Fruit fly (Drosophila melanogaster): Measurements from ENCODE around the gene trh.

Gene trh

DNA sequence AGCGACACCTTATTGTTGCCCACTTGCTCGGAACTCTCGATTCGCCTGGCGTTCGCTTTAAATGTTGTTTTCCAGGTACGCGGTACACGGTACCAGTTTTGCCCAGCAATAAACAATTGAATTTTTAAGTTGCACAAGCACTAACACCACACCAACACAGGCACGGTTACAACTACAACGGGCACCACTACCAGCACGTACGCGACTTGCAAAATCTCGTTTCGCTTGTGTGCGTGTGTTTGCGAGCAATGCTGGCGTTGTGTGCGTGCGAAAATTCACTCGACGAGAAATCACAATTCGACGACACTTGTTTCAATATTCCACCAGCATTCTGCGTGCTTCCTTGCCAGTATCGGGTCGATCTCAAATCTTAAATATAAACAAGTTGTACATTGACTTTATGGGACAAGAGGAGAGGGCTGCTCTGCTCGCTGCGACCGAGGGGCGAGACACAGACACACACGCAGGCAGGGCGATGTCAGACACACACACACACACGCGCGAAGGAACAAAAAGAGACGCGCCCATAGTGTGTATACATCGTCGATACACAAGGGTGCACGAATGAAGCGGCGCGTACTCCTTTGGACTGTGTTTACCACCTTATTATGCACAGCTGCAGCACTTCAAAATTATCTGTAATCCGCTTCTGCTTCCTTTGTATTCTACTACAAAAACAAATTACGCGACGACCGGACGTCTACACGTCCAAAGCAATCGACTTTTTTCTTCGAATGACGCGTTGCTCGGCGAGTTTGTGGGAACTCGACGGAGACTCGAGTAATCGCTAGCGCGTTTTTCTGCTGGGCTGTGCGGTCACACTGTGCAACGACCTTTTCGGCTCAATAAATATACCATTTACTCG is 73.1 kb downstream of the trh start, which contains the start of gene fwd (continued):
- TF ChIP-seq CG31441 (GFP tag; IDR thresholded peaks at IDR 0.05) (peak; percentile 32; the same call in 1 of the 2 replicates), MBD-R2 (GFP tag; IDR thresholded peaks at IDR 0.05) (peak; percentile 45), Spps (tag; optimal IDR thresholded peaks at IDR 0.05) (peak; percentile 3), trem (tag; optimal IDR thresholded peaks at IDR 0.05) (peak; percentile 81), org-1 (GFP tag; optimal IDR thresholded peaks at IDR 0.05) (no peak), CrebB (tag; optimal IDR thresholded peaks at IDR 0.05) (peak; percentile 24), CG17186 (GFP tag; optimal IDR thresholded peaks at IDR 0.05) (peak; percentile 76), pzg (GFP tag; optimal IDR thresholded peaks at IDR 0.05) (peak; percentile 96), CG32767 (GFP tag; IDR thresholded peaks at IDR 0.05) (peak; percentile 87), pum (GFP tag; optimal IDR thresholded peaks at IDR 0.05) (no peak), Opbp (GFP tag; IDR thresholded peaks at IDR 0.05; ENCODE audit: partially characterized antibody) (peak; percentile 56; the same call in 2 of the 3 replicates), CG18262 (tag; optimal IDR thresholded peaks at IDR 0.05) (peak; percentile 35), bigmax (GFP tag; optimal IDR thresholded peaks at IDR 0.05) (peak; percentile 52), CG16813 (GFP tag; IDR thresholded peaks at IDR 0.05; ENCODE audit: partially characterized antibody) (0 out of 3 replicates have a peak, but pooled peaks have one; percentile 22), CG3281 (GFP tag; optimal IDR thresholded peaks at IDR 0.05) (peak; percentile 42), CG10565 (GFP tag; optimal IDR thresholded peaks at IDR 0.05) (no peak), maf-S (GFP tag; optimal IDR thresholded peaks at IDR 0.05) (no peak), schlank (tag; optimal IDR thresholded peaks at IDR 0.05) (peak; percentile 17), hth (optimal IDR thresholded peaks at IDR 0.05) (no peak), ci (GFP tag; IDR thresholded peaks at IDR 0.05) (peak; percentile 72; the same call in 1 of the 3 replicates), CG4854 (GFP tag; optimal IDR thresholded peaks at IDR 0.05) (peak; percentile 16), bsh (GFP tag; optimal IDR thresholded peaks at IDR 0.05) (peak in 1 of 2 experiments; percentile 28)

DNA sequence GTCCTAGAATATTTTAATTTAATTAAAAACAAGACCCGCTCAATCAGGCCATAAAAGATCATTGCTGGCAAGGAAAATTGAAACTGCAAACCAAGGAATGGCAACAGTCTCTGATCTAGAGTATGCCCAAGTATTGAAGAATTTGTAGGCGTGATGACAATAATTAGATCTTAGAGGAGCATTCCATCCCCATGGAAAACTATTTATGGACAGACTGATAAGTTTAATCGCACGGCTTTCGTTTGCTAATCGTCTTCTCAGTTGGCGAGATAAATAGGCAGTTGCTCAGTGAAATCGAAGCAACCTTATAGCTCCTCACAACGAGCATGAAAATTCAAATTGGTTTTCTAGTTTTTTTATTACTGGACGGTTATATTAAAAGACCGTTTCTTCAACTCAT is 75.6 kb downstream of the trh start, which contains the start of gene ddbt:
Gene ddbt (plus strand): TSS at position 301 of the 400 bp plus-strand sequence.
- TF ChIP-seq Sox102F (GFP tag; optimal IDR thresholded peaks at IDR 0.05) (no peak), sug (tag; optimal IDR thresholded peaks at IDR 0.05) (no peak), zf30C (GFP tag; optimal IDR thresholded peaks at IDR 0.05) (no peak)
